Worm (Caenorhabditis elegans) whole organism, late embryonic: ENCODE results near the gene F14D7.9.

ENCODE experiments used
- ama-1 ChIP-seq: fragments of 150-350 bp; optimal IDR thresholded peaks from 2 replicates; lab custom pipeline; 2014
- ceh-14 ChIP-seq: sonication (generic microtip); optimal IDR thresholded peaks from 2 replicates; lab custom pipeline; 2016; ENCODE audit warnings: missing genotype, missing genetic modification characterization, missing compliant biosample characterization
- ceh-2 ChIP-seq: sonication (generic microtip); optimal IDR thresholded peaks from 2 replicates; lab custom pipeline; 2016; ENCODE audit warnings: missing genotype, missing genetic modification characterization, missing compliant biosample characterization
- lin-11 ChIP-seq: fragments of 200-800 bp; sonication (Bioruptor generic); optimal IDR thresholded peaks from 2 replicates; lab custom pipeline; 2018; ENCODE audit warnings: mild to moderate bottlenecking, missing genetic modification characterization, missing compliant biosample characterization
- pqm-1 ChIP-seq: sonication (generic microtip); optimal IDR thresholded peaks from 2 replicates; lab custom pipeline; 2016; ENCODE audit warnings: missing genetic modification characterization, missing compliant biosample characterization

ce11 chrV:14336655-14337054, 42.2 kb downstream of the F14D7.9 start, which contains the start of gene srm-6:
- TF ChIP-seq ceh-14 (no peak), ceh-2 (no peak), pqm-1 (tag; lab: Kevin White, UChicago) (no peak), ama-1 (lab: Kevin White, UChicago) (no peak), lin-11 (tag; lab: Kevin White, UChicago) (no peak)
